Worm (Caenorhabditis elegans): ENCODE data around the gene F07A11.5.

ce11 chrII:11637817-11638216 is 25.7 kb downstream of the F07A11.5 start:
- TF ChIP-seq him-1 (tag; optimal IDR thresholded peaks at IDR 0.05) (no peak), W03F9.2 (tag; optimal IDR thresholded peaks at IDR 0.05) (no peak)
